Worm (Caenorhabditis elegans) whole organism, midembryonic: Measurements from ENCODE around the gene srj-29.

Experiments used
- T22C8.4 ChIP-seq: fragments of 200-800 bp; sonication (Bioruptor generic); IDR thresholded peaks from 2 replicates; pipeline ENCODE4 v1.3.6; 2022; ENCODE audit warnings: missing genetic modification characterization, missing compliant biosample characterization
- cog-1 ChIP-seq: sonication (generic microtip); optimal IDR thresholded peaks from 2 replicates; lab custom pipeline; 2016; ENCODE audit warnings: missing genetic modification characterization, missing compliant biosample characterization
- flt-1 ChIP-seq: fragments of 200-800 bp; sonication (Bioruptor generic); IDR thresholded peaks from 2 replicates; pipeline ENCODE4 v1.3.6; 2022; ENCODE audit warnings: missing genetic modification characterization, missing compliant biosample characterization
- klf-2 ChIP-seq: fragments of 200-800 bp; sonication (Bioruptor generic); conservative IDR thresholded peaks from 2 replicates; pipeline ENCODE4 v1.3.6; 2022; ENCODE audit warnings: missing genetic modification reagents, missing genetic modification characterization, missing compliant biosample characterization
- med-1 ChIP-seq: sonication (generic microtip); optimal IDR thresholded peaks from 2 replicates; lab custom pipeline; 2017; ENCODE audit warnings: missing genetic modification characterization, mild to moderate bottlenecking, missing compliant biosample characterization, antibody characterized with exemption, missing genetic modification reagents; ENCODE audit not compliant: insufficient read depth
- ref-1 ChIP-seq: fragments of 200-800 bp; sonication (Bioruptor generic); conservative IDR thresholded peaks from 2 replicates; pipeline ENCODE4 v1.3.6; 2022; ENCODE audit warnings: missing genetic modification reagents, missing genetic modification characterization, missing compliant biosample characterization
- ztf-29 ChIP-seq: fragments of 200-800 bp; sonication (Bioruptor generic); IDR thresholded peaks from 2 replicates; pipeline ENCODE4 v1.3.6; 2022; ENCODE audit warnings: missing genetic modification reagents, missing genetic modification characterization, missing compliant biosample characterization

- TF ChIP-seq med-1 (GFP tag; lab: Kevin White, UChicago) (no peak), T22C8.4 (GFP tag; lab: Robert Waterston, UW) (no peak), klf-2 (GFP tag; lab: Robert Waterston, UW) (no peak), ref-1 (GFP tag; lab: Robert Waterston, UW) (no peak), ztf-29 (GFP tag; lab: Robert Waterston, UW) (no peak), flt-1 (GFP tag; lab: Robert Waterston, UW) (no peak), cog-1 (tag; lab: Kevin White, UChicago) (no peak)
These were observed 24.8 kb downstream of the srj-29 start, which contains the start of gene cth-1 for ce11 chrV:16100103-16100730.
